Fruit fly (Drosophila melanogaster): Measurements from ENCODE around the gene Shaw.

Gene Shaw

DNA sequence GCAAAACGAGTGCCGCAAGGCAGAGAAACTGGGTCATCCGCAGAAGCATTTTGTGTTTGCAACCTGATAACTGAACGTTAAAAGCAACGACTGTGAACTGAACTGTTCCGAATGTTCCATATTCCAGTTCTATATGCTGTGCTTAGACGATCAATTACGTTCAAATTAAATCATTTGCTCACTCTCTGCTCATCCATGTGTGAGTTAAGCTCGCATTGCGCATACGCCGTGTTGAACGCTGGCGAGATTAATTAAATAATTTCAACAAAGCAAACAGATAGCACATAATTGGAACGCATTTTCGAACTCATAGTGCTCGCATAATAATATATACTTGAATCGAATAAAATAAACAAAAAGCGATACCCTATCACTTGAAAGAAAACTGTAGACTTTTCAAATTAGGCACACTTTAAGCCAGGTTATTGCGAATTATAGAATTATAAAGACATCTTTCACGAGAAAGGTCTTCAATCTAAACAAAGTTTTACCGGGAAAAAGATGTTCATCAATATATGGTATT lies 18.9 kb upstream of the Shaw start, which contains the start of the genes CG10031 and CG42464:
CG10031 (minus strand) TSS at position 101 of the 523 bp plus-strand sequence.
CG42464 (plus strand) TSS at position 473 of the 523 bp plus-strand sequence.
- no peak for TF ChIP-seq CG17801 (GFP tag; optimal IDR thresholded peaks at IDR 0.05; ENCODE audit: partially characterized antibody)

DNA sequence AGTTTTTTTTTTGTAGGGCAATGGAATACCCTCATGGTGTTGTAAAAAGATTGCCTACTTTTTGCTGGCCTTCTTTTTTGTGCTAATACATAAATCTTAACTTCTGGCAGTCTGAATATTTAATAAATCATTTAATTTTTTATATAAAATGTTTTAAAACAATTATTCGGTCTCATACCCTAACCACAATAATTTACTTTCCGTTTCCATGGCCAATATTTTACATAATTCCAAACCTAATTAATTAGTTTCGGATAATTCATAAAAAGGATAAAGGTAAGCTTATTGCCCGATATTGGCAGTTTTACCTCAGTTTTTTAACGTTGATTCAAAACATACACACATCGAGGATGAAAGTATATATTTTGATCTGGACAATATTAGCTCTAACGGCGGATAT lies 18.1 kb upstream of the Shaw start, which contains the start of gene CG42465:
CG42465 (plus strand) TSS at position 301 of the 400 bp plus-strand sequence.
- TF ChIP-seq CG17801 (GFP tag; optimal IDR thresholded peaks at IDR 0.05; ENCODE audit: partially characterized antibody) = no peak

DNA sequence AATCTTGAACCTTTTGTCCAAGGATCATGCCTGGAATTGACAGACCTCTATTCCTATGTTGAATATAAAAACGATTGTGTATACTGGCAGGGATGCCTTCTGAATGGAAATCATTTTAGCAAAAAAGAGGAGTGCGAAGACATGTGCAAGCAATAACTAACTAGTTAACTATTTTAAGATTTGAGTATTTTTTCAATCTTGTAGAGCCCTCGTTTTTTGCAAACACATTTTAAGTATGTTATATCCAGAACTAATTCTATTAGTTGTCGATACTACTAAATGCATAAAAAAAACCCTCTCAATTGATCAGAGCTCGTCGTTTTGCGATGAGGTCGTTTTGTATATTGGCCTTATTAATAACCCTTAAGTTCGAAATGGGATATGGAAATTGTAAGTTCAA lies 17.6 kb upstream of the Shaw start, which contains the start of gene Sfp24C1:
Sfp24C1 (plus strand) TSS at position 301 of the 400 bp plus-strand sequence.
- TF ChIP-seq CG17801 (GFP tag; optimal IDR thresholded peaks at IDR 0.05; ENCODE audit: partially characterized antibody) = no peak

DNA sequence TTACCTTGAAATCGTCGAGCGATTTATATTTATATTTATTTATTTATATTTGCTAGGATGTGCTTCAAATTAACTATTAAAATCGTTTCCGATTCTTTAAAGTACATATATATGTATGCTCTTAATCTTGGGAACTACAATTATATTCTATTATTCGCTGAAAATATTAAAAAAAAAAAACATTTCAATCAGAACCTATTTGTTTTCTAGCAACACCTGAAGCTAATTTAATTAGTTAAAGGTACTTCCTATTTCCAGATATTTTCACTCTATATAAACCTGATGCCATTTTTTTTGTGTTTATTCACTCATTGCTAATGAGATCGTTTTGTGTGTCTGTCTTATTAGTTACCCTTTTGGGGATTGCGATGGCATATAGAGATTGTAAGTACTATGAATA lies 17.0 kb upstream of the Shaw start, which contains the start of gene CG42467:
CG42467 (plus strand) TSS at position 301 of the 400 bp plus-strand sequence.
- TF ChIP-seq CG17801 (GFP tag; optimal IDR thresholded peaks at IDR 0.05; ENCODE audit: partially characterized antibody) = no peak

DNA sequence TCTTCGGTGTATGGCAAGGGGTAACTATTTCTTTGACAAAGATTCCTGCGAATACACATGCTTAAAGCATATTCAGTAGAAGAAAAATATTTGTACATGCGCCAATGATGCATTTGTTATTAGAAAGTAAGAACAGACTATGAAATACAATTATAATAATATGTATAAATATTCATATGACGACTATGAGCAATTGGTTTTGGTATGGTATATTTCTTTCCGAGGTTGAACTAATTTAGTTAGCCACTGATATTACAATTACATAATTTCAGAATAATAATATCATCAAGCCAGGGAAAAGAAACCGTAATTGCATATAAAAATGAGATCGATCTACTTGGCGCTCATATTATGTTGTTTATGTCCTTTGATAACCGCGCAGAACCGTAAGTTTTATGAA lies 16.5 kb upstream of the Shaw start, which contains the start of gene CG43145:
CG43145 (plus strand) TSS at position 301 of the 400 bp plus-strand sequence.
- TF ChIP-seq CG17801 (GFP tag; optimal IDR thresholded peaks at IDR 0.05; ENCODE audit: partially characterized antibody) = no peak

DNA sequence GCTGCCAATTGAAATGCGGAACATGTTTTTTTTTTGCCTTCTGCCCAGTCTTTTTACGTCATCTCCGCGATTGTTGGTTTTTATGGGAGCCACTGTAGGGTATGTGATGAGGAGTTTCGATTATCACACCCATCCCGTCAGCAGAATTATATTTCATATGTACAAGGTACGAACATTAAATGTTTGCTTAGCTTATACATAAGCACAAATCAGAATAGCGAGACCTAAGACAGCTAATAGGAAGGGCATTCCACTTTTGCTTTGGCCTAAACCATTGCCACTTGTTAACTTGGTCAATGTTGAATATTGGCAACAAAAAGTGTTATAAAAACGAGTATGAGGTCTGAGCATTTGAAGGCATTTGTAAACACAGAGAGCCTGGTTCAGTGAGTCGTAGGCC lies 14.7 kb upstream of the Shaw start, which contains the start of gene CG2816:
CG2816 (plus strand) TSS at position 400 of the 400 bp plus-strand sequence.
- no peak for TF ChIP-seq CG17801 (GFP tag; optimal IDR thresholded peaks at IDR 0.05; ENCODE audit: partially characterized antibody)

DNA sequence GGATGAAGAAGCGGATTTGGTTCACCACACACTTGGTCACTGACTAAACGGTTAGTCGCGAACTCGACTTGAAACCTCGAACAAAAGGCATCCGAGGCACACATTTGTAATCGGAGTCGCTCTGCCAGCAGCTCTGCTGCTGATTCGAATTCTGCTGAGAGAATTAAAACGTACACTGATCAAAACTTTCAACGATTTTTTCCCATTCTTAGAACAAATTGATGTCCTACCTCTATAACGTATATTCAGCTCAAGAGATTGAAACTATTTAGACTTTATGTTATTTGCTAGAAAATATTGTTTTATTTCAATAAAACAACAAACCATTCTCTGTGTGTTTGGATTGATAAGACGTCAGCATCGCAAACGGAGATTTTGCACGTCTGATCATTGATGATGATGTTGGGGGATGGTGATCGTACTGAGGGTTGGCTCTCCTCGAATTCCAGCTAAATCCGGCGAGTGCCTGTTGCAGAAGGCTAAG lies 12.5 kb upstream of the Shaw start, which contains the start of gene CG31778:
CG31778 (minus strand) TSS at position 51 of the 484 bp plus-strand sequence.
- no peak for TF ChIP-seq CG17801 (GFP tag; optimal IDR thresholded peaks at IDR 0.05; ENCODE audit: partially characterized antibody)

DNA sequence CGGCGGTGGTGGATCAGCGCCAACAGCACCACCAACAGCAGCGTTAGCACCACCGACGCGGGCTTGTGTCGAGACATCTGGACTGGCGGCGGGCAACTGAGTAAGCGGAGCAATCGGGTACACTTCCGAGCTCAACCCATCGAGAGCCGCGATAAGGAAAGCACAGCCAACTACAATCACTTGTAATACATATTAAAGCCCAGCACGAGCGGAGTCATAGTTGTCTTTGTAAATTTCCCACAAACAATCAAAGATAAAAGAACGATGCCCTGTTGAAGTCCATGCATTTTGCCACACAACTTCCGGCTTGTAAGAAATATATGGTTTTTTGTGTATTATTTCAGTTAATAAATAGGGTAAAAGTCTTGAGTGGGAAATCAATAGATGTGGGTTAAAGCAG lies 11.0 kb upstream of the Shaw start, which contains the start of gene CG31777:
CG31777 (minus strand) TSS at position 101 of the 400 bp plus-strand sequence.
- TF ChIP-seq CG17801 (GFP tag; optimal IDR thresholded peaks at IDR 0.05; ENCODE audit: partially characterized antibody) = no peak

DNA sequence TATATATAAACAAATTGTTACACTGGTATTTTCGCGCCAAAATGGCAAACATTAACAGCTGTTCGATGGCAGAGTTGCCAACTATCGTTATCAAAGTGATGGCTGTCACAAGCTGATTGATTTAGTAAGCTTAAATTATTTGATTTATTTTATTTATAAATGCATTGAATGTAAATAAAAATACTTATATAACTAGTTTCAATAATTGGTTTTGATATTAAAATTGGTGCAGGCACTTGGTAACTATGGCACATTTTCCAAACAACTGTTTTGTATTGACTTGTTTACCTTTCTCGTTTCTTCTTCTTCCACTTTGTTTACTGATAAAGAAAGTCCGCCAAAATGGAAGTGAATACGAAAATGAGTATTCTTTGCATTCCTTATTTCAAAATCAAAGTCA lies 6.3 kb upstream of the Shaw start, which contains the start of gene cutlet:
cutlet (minus strand) TSS at position 84 of the 400 bp plus-strand sequence.
- TF ChIP-seq CG17801 (GFP tag; optimal IDR thresholded peaks at IDR 0.05; ENCODE audit: partially characterized antibody) = peak; percentile 18

DNA sequence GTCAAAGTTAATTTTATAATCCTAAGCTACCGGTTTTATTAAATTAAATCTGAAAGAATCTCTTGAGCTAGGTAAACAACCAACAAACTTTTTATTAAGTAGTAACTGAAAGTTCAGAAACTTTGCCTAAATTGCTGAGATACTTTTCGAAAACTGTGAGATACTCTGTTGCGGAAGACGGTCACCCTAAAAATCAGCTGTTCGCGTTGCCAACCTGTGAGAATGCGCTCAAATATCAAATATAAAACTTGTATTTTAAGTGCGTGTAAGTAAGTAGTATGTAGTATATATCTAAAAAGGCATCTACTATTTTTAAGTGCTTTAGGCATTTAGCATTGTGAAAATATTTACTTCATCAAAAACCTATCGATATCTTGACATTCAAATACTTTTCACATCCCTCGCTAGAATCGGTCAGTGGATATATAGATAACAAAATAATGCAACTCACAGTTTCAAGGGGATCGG lies 5.0 kb upstream of the Shaw start, which contains the start of the genes CG31955 and CG2818:
CG31955 (minus strand) TSS at position 157 of the 468 bp plus-strand sequence.
CG2818 (plus strand) TSS at position 412 of the 468 bp plus-strand sequence.
- no peak for TF ChIP-seq CG17801 (GFP tag; optimal IDR thresholded peaks at IDR 0.05; ENCODE audit: partially characterized antibody)

DNA sequence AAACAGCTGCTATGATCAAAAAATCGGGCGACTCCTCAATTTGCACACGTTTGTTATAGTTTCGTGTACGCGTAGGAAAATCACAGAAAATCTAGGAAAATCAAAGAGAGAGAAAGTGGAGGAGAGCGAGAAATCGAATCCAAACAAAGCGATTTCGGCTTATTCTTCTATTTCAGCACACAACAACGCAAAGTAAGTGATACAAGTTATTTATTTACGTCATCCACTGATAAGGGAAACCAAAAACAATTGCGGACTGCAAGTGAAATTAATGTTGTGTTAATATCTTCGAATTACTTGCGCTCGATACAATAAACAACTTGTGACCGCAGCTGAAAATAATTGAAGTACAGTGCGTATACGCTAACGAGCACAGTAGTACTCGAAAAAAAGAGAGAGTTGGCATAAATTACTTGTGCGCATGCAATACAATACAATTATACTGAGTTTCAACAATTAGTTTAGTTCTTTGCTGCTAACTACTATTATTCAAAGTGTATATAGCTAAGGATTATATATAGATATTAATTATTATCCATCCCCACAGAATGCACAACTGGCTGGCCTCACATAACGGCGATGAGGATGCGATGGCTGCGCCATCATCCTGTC lies 4.3 kb upstream of the Shaw start:
- TF ChIP-seq CG17801 (GFP tag; optimal IDR thresholded peaks at IDR 0.05; ENCODE audit: partially characterized antibody) = no peak

DNA sequence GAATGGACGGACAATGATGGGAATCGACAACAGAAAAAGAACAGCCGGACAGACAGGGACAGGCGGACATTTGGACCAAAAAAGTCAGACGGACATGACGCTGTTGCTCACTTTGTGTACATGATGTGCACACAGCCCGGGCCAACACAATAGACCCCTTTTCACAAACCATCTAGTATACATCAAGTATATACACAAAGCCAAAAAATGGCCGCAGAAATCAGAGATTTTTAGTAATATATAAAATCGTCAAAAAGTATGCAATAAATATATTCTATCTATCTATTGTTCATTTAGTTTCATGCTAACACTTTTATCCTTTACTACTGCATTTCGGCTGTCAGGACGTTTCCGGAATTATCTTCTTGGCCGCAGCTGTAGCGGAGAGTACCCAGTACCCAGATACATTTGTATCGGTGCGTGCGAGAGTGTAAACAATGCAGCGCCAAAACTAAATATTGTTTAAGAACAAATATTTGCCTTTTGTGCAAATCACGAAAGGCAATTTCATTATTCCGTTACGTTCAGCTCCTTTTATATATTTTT lies 1.5 kb downstream of the Shaw start:
- no peak for TF ChIP-seq CG17801 (GFP tag; optimal IDR thresholded peaks at IDR 0.05; ENCODE audit: partially characterized antibody)

DNA sequence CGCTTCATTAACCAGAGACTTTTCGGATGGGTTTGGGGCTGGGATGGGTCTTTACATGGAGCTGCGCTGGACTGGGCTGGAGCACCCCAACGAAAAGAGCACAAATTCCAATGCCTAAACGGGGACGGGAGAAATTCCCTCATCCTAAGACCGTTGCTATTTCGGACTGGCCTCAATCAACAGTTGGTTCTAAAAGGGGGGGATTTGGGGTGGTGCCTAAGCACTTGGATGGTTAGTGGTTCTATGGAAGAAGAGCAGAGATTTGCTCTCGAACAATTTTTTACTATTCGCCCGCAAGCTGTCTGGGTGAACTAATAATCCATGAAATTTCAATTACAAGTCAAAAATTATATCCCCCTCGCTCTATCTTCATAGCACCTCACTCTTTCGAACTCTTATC lies 11.7 kb downstream of the Shaw start:
- no peak for TF ChIP-seq CG17801 (GFP tag; optimal IDR thresholded peaks at IDR 0.05; ENCODE audit: partially characterized antibody)

DNA sequence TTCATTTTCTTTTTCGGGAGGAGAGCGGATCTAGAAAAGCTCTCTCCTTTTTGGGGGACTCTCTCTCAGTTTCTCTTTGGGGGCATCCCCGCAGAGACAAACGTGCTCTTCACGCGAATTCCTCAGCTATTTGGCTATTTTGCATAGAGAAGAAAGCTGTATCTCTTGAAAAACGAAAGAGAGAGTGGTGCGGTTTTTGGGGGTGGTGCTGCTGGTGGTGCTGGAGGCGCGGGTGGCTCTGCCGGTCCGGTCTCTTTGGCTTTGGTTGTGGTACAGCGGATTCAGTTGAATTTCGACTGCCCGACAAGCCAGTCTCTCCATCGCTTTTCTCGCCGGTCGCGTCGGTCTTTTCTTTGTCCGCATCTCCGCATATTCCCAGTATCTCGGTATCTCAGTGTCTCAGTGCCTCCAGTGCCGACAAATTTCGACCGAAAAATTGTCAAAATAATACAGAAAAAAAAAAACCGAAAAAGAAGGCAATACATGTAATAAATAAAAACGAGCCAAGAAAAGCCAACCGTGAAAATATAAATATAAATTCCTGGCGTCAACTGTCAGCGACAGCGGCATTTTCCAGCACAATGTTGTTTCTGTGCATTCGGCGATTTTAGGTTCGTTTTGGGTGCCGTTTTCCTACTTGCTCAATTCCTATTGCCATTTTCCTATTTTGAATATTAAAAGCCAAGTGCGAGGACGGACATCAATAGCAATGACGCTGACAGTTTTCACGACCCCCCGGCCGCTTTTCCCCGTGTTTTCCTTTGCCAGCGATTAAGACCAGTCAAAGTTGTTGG lies 12.4 kb downstream of the Shaw start, which contains the start of gene CG10019:
CG10019 (plus strand) TSS at position 285 of the 794 bp plus-strand sequence.
- no peak for TF ChIP-seq CG17801 (GFP tag; optimal IDR thresholded peaks at IDR 0.05; ENCODE audit: partially characterized antibody)

Measured in ovary, adult (tissue).